Fruit fly (Drosophila melanogaster) whole organism, adult: ENCODE results near the gene CG8142.

Source experiments
- CG11617 ChIP-seq: fragments of 200-800 bp; sonication (Bioruptor generic); optimal IDR thresholded peaks from 2 replicates; lab custom pipeline; 2017; ENCODE audit warnings: mild to moderate bottlenecking, missing biosample characterization, missing genetic modification reagents, missing genetic modification characterization
- CG12768 ChIP-seq: fragments of 200-800 bp; sonication (Bioruptor generic); optimal IDR thresholded peaks from 2 replicates; lab custom pipeline; 2017; ENCODE audit warnings: missing biosample characterization, missing genetic modification characterization, mild to moderate bottlenecking, moderate library complexity, missing genetic modification reagents
- CG14711 ChIP-seq: fragments of 200-800 bp; sonication (Bioruptor generic); optimal IDR thresholded peaks from 2 replicates; lab custom pipeline; 2018; ENCODE audit warnings: missing biosample characterization, mild to moderate bottlenecking, missing genetic modification characterization, moderate library complexity
- CG1620 ChIP-seq: fragments of 200-800 bp; sonication (Bioruptor generic); optimal IDR thresholded peaks from 2 replicates; lab custom pipeline; 2016; ENCODE audit warnings: missing biosample characterization, missing genetic modification characterization
- CG33017 ChIP-seq: fragments of 200-800 bp; sonication (Bioruptor generic); optimal IDR thresholded peaks from 2 replicates; lab custom pipeline; 2018; ENCODE audit warnings: missing biosample characterization, mild to moderate bottlenecking, missing genetic modification characterization, moderate library complexity
- CG5204 ChIP-seq: fragments of 200-800 bp; sonication (Bioruptor generic); optimal IDR thresholded peaks from 2 replicates; lab custom pipeline; 2016; ENCODE audit warnings: missing biosample characterization, missing genetic modification characterization
- CG7045 ChIP-seq: fragments of 200-800 bp; sonication (Bioruptor generic); optimal IDR thresholded peaks from 2 replicates; lab custom pipeline; 2017; ENCODE audit warnings: missing biosample characterization, mild to moderate bottlenecking, missing genetic modification characterization
- CG7101 ChIP-seq: fragments of 200-800 bp; sonication (Bioruptor generic); optimal IDR thresholded peaks from 2 replicates; lab custom pipeline; 2018; ENCODE audit warnings: missing biosample characterization, mild to moderate bottlenecking, missing genetic modification characterization, moderate library complexity
- Clk ChIP-seq: fragments of 200-800 bp; sonication (Bioruptor generic); optimal IDR thresholded peaks from 2 replicates; lab custom pipeline; 2017; ENCODE audit warnings: missing biosample characterization, missing genetic modification characterization
- Crg-1 ChIP-seq: fragments of 200-800 bp; sonication (Bioruptor generic); optimal IDR thresholded peaks from 2 replicates; lab custom pipeline; 2016; ENCODE audit warnings: missing biosample characterization, missing genetic modification characterization
- Hr96 ChIP-seq: fragments of 200-800 bp; sonication (Bioruptor generic); optimal IDR thresholded peaks from 2 replicates; lab custom pipeline; 2016; ENCODE audit warnings: missing biosample characterization, missing genetic modification characterization
- Mnt ChIP-seq: fragments of 200-800 bp; sonication (Bioruptor generic); optimal IDR thresholded peaks from 2 replicates; lab custom pipeline; 2016; ENCODE audit warnings: missing biosample characterization, mild to moderate bottlenecking, missing genetic modification characterization
- bab1 ChIP-seq: fragments of 200-800 bp; sonication (Bioruptor generic); optimal IDR thresholded peaks from 3 replicates; lab custom pipeline; 2019; ENCODE audit warnings: missing biosample characterization, mild to moderate bottlenecking, missing genetic modification characterization, moderate library complexity
- cic ChIP-seq: fragments of 200-800 bp; sonication (Bioruptor generic); optimal IDR thresholded peaks from 2 replicates; lab custom pipeline; 2017; ENCODE audit warnings: missing biosample characterization, mild to moderate bottlenecking, missing genetic modification characterization, moderate library complexity
- cnc ChIP-seq, 2 experiments: fragments of >200 bp; optimal IDR thresholded peaks; 2 replicates each; lab custom pipeline; 2017
- kay ChIP-seq: fragments of 200-800 bp; sonication (Bioruptor generic); peaks from one replicate; lab custom pipeline; 2016; ENCODE audit warnings: missing biosample characterization, missing genetic modification characterization, borderline replicate concordance
- ovo ChIP-seq: fragments of 200-800 bp; sonication (Bioruptor generic); optimal IDR thresholded peaks from 2 replicates; lab custom pipeline; 2016; ENCODE audit warnings: missing biosample characterization, missing genetic modification characterization
- pad ChIP-seq: fragments of 200-800 bp; sonication (Bioruptor generic); optimal IDR thresholded peaks from 3 replicates; lab custom pipeline; 2017; ENCODE audit warnings: missing biosample characterization, missing genetic modification characterization, mild to moderate bottlenecking, moderate library complexity, missing genetic modification reagents
- tj ChIP-seq: fragments of 200-800 bp; sonication (Bioruptor generic); optimal IDR thresholded peaks from 3 replicates; lab custom pipeline; 2017; ENCODE audit warnings: missing biosample characterization, mild to moderate bottlenecking, missing genetic modification characterization, moderate library complexity
- toe ChIP-seq: fragments of 200-800 bp; sonication (Bioruptor generic); optimal IDR thresholded peaks from 2 replicates; lab custom pipeline; 2016; ENCODE audit warnings: missing biosample characterization, missing genetic modification characterization

The CG8142 gene

dm6 chrX:17860711-17861110 is 16.2 kb upstream of the CG8142 start, which contains the start of the genes Arp8 and CG6769:
TSS of gene Arp8 (minus strand) at chrX:17860800.
TSS of gene CG6769 (plus strand) at chrX:17861002.
- peak; percentile 89 for TF ChIP-seq Mnt (GFP tag; lab: Kevin White, UChicago)
- peak; percentile 48 for TF ChIP-seq CG7101 (tag; lab: Kevin White, UChicago)
- TF ChIP-seq bab1 (GFP tag; lab: Kevin White, UChicago) = peak; percentile 10
- TF ChIP-seq CG11617 (GFP tag; lab: Kevin White, UChicago) = peak; percentile 54
- TF ChIP-seq CG14711 (tag; lab: Kevin White, UChicago) = peak; percentile 54
- TF ChIP-seq ovo (GFP tag; lab: Kevin White, UChicago) = no peak
- peak; percentile 22 for TF ChIP-seq toe
- no peak for TF ChIP-seq cic
- TF ChIP-seq CG12768 (GFP tag; lab: Kevin White, UChicago) = no peak
- no peak for TF ChIP-seq Hr96 (GFP tag; lab: Kevin White, UChicago)
- peak; percentile 29 for TF ChIP-seq CG1620 (GFP tag; lab: Kevin White, UChicago)
- TF ChIP-seq Crg-1 (GFP tag; lab: Kevin White, UChicago) = peak; percentile 7
- TF ChIP-seq tj = peak; percentile 6
- TF ChIP-seq CG7045 = no peak
- TF ChIP-seq kay (GFP tag; lab: Kevin White, UChicago) = no peak

DNA sequence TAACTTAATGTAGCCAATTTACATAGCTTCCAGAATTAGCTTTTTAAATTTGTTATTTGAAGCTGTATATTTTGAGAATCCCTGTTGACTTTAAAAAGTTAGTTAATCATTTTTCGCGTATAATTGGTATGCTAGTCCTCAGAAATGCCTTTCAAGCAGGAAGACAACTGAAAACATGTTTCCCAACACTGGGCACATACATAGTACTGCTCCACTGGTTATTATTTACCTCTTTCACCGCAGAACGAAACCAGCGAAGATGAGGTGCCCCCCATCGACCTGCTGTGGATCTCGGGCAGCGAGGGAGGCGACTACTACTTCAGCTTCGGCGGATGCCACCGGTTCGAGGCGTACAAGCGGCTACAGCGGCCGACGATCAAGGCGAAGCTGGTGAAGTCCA is 13.3 kb upstream of the CG8142 start:
- TF ChIP-seq cnc (optimal IDR thresholded peaks at IDR 0.05; lab: Kevin White, UChicago) = no peak
- no peak for TF ChIP-seq Hr96 (GFP tag; lab: Kevin White, UChicago)
- TF ChIP-seq kay (GFP tag; lab: Kevin White, UChicago) = no peak
- TF ChIP-seq Crg-1 (GFP tag; lab: Kevin White, UChicago) = no peak
- TF ChIP-seq CG1620 (GFP tag; lab: Kevin White, UChicago) = no peak
- TF ChIP-seq CG33017 (tag; lab: Kevin White, UChicago) = no peak
- no peak for TF ChIP-seq Clk
- no peak for TF ChIP-seq CG11617 (GFP tag; lab: Kevin White, UChicago)

DNA sequence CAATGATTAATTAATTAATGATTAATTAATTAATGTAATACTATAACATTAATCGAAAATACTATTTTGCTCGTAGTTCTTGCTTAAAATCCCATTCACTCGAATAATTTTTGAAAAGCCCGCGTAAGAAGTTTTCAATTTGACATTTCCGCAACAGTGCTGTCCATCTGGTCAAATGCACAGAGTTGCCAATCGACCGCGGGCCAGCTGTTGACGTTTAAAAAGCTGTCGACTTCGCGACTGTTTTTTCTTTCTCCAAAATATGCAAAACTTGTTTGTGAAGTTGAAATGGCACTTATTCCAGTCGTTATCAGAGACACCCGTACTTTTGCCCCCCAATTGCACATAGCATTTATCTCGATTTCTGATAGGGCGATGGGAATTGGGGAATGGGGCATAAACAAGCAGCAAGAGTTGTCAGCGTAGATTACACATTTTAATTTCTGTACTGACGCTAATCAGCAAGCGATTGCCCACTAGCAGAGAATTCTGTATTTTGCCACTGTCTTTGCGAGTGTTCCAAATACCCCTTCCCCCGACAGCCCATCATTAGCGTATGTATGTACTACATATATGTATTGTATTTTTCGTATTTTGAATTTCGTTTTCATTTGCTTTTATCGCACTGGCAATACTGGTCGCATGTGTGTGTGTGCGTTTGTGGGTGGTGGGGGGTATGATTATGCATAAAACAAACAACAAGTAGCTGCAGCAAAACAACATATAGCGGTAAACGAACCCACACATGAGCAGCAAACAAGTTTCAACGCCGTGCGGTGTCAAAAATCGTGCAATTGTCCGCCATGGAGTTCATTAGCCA is 12.2 kb upstream of the CG8142 start, which contains the start of gene Srx:
Gene Srx (plus strand): TSS at position 517 of the 820 bp plus-strand sequence.
- TF ChIP-seq pad (GFP tag; lab: Kevin White, UChicago) (peak; percentile 51), bab1 (GFP tag; lab: Kevin White, UChicago) (peak; percentile 25), CG5204 (no peak), toe (peak; percentile 64), CG33017 (tag; lab: Kevin White, UChicago) (no peak), cic (peak; percentile 45), CG7101 (tag; lab: Kevin White, UChicago) (peak; percentile 35), ovo (GFP tag; lab: Kevin White, UChicago) (peak; percentile 34), CG11617 (GFP tag; lab: Kevin White, UChicago) (peak; percentile 60), CG1620 (GFP tag; lab: Kevin White, UChicago) (peak; percentile 54), CG7045 (no peak), tj (peak; percentile 49), CG14711 (tag; lab: Kevin White, UChicago) (peak; percentile 89), Mnt (GFP tag; lab: Kevin White, UChicago) (peak; percentile 59), Crg-1 (GFP tag; lab: Kevin White, UChicago) (no peak)

DNA sequence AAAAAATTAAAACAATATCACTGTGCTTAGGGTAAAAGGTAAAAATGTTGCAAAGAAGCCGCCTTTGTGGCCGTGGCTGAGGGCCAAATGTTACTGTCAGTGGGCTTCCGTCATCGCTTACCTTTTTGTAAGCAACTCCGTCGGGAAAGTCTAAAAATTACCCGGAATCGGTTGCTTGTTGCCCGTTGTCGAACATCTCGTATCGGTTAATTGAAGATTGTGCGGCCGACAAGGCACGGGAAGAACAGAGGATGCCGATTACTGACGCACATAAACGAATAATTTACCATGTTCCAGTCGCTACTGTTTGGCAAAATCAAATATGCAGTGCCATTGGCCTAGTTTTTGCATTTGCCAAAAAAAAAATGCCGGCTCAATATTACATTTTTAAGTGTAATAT is 11.5 kb upstream of the CG8142 start, which contains the start of gene Mco4:
Gene Mco4 (minus strand): TSS at position 101 of the 400 bp plus-strand sequence.
- TF ChIP-seq Mnt (GFP tag; lab: Kevin White, UChicago) = no peak
- TF ChIP-seq tj = no peak
- TF ChIP-seq Clk = no peak
- no peak for TF ChIP-seq CG1620 (GFP tag; lab: Kevin White, UChicago)

DNA sequence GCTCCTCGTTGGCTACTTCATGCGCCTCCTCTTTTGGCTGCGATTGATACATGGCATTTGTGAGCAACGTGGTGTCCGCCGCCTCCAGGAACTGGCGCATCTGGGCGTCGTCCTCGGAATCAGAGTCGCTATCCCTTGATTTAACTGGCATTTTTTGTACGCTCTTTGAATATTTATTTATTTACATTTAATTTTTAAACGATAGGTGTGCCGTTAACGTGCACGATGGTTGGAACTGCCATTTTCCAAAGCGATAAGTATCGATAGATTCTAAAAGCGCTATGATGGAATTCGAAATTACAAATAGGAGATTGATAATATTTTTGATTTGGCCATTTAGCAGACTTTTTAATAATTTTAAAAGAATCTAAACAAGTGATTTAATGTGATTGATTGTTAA is 8.0 kb upstream of the CG8142 start, which contains the start of gene CG32554:
Gene CG32554 (minus strand): TSS at position 229 of the 400 bp plus-strand sequence.
- TF ChIP-seq bab1 (GFP tag; lab: Kevin White, UChicago) = peak; percentile 6
- no peak for TF ChIP-seq CG7045

dm6 chrX:17850179-17850578 is 5.7 kb upstream of the CG8142 start, which contains the start of the genes CG15814 and Spt7:
TSS of gene CG15814 (minus strand) at chrX:17850342.
TSS of gene Spt7 (plus strand) at chrX:17850460.
- TF ChIP-seq Clk (no peak), ovo (GFP tag; lab: Kevin White, UChicago) (peak; percentile 72), cic (peak; percentile 40), CG14711 (tag; lab: Kevin White, UChicago) (peak; percentile 8), CG1620 (GFP tag; lab: Kevin White, UChicago) (peak; percentile 34), bab1 (GFP tag; lab: Kevin White, UChicago) (peak; percentile 69), tj (peak; percentile 61), CG11617 (GFP tag; lab: Kevin White, UChicago) (peak; percentile 65), cnc (optimal IDR thresholded peaks at IDR 0.05; lab: Kevin White, UChicago) (peak in 1 of 2 experiments; percentile 16), pad (GFP tag; lab: Kevin White, UChicago) (peak; percentile 51), CG7045 (no peak), toe (no peak), CG7101 (tag; lab: Kevin White, UChicago) (peak; percentile 43), Crg-1 (GFP tag; lab: Kevin White, UChicago) (peak; percentile 69), Mnt (GFP tag; lab: Kevin White, UChicago) (peak; percentile 81)
